Fruit fly (Drosophila melanogaster) whole organism, wandering third instar larva: ENCODE results near the gene CG8851.

ENCODE experiments used
- Abd-B ChIP-seq: fragments of >200 bp; optimal IDR thresholded peaks from 2 replicates; lab custom pipeline; 2017; ENCODE audit warnings: missing biosample characterization, missing genetic modification characterization
- CG9705 ChIP-seq: fragments of 200-800 bp; sonication (Bioruptor generic); optimal IDR thresholded peaks from 2 replicates; lab custom pipeline; 2018; ENCODE audit warnings: missing biosample characterization, mild to moderate bottlenecking, missing genetic modification characterization
- CrebA ChIP-seq: fragments of 200-800 bp; sonication (Bioruptor generic); optimal IDR thresholded peaks from 2 replicates; lab custom pipeline; 2016; ENCODE audit warnings: missing biosample characterization, mild to moderate bottlenecking, missing genetic modification characterization, borderline replicate concordance
- GATAd ChIP-seq: sonication (Bioruptor generic); optimal IDR thresholded peaks from 2 replicates; lab custom pipeline; 2016; ENCODE audit warnings: missing biosample characterization, missing genetic modification characterization
- HLH106 ChIP-seq: fragments of 200-800 bp; optimal IDR thresholded peaks from 3 replicates; lab custom pipeline; 2019; ENCODE audit warnings: missing biosample characterization, mild to moderate bottlenecking, missing genetic modification characterization, moderate library complexity
- Hnf4 ChIP-seq: fragments of 200-800 bp; sonication (Bioruptor generic); optimal IDR thresholded peaks from 2 replicates; lab custom pipeline; 2016; ENCODE audit warnings: missing biosample characterization, mild to moderate bottlenecking, missing genetic modification characterization
- Hr78 ChIP-seq: fragments of >200 bp; optimal IDR thresholded peaks from 2 replicates; lab custom pipeline; 2017; ENCODE audit warnings: missing biosample characterization, missing genetic modification characterization
- Hr83 ChIP-seq: fragments of 200-300 bp; sonication (Bioruptor generic); optimal IDR thresholded peaks from 2 replicates; lab custom pipeline; 2016; ENCODE audit warnings: missing biosample characterization, mild to moderate bottlenecking, missing genetic modification characterization, moderate library complexity; ENCODE audit not compliant: poor library complexity, severe bottlenecking
- Jra ChIP-seq: sonication (Bioruptor generic); optimal IDR thresholded peaks from 2 replicates; lab custom pipeline; 2016; ENCODE audit warnings: missing biosample characterization, missing genetic modification characterization
- Mio ChIP-seq: sonication (Bioruptor generic); optimal IDR thresholded peaks from 2 replicates; lab custom pipeline; 2016; ENCODE audit warnings: missing biosample characterization, missing genetic modification characterization
- OdsH ChIP-seq: fragments of 200-800 bp; sonication (Bioruptor generic); optimal IDR thresholded peaks from 2 replicates; lab custom pipeline; 2016; ENCODE audit warnings: missing biosample characterization, mild to moderate bottlenecking, missing genetic modification characterization
- Rel ChIP-seq, 2 experiments: fragments of 200-800 bp; sonication (Bioruptor generic) in 1 of 2; optimal IDR thresholded peaks; 2 replicates in 1 of 2; 3 replicates in 1 of 2; lab custom pipeline; 2016 to 2019; ENCODE audit warnings: mild to moderate bottlenecking in 2 of 2, missing biosample characterization in 2 of 2, missing genetic modification characterization in 2 of 2, moderate library complexity in 1 of 2
- Sp1 ChIP-seq: fragments of 200-800 bp; sonication (Bioruptor generic); optimal IDR thresholded peaks from 3 replicates; lab custom pipeline; 2019; ENCODE audit warnings: missing biosample characterization, mild to moderate bottlenecking, missing genetic modification characterization, moderate library complexity
- Vsx2 ChIP-seq: fragments of 200-300, 225-300 bp; sonication (Bioruptor generic); optimal IDR thresholded peaks from 2 replicates; lab custom pipeline; 2018; ENCODE audit warnings: missing biosample characterization, missing genetic modification characterization; ENCODE audit not compliant: partially characterized antibody
- br ChIP-seq: fragments of 200-800 bp; sonication (Bioruptor generic); optimal IDR thresholded peaks from 2 replicates; lab custom pipeline; 2016; ENCODE audit warnings: missing biosample characterization, missing genetic modification characterization
- brk ChIP-seq: fragments of 200-800 bp; sonication (Bioruptor generic); optimal IDR thresholded peaks from 2 replicates; lab custom pipeline; 2016; ENCODE audit warnings: missing biosample characterization, mild to moderate bottlenecking, missing genetic modification characterization
- dmrt93B ChIP-seq: fragments of 200-800 bp; sonication (Bioruptor generic); optimal IDR thresholded peaks from 2 replicates; lab custom pipeline; 2018; ENCODE audit warnings: missing biosample characterization, mild to moderate bottlenecking, missing genetic modification characterization
- dsf ChIP-seq: sonication (Bioruptor generic); optimal IDR thresholded peaks from 2 replicates; lab custom pipeline; 2016; ENCODE audit warnings: missing biosample characterization, missing genetic modification characterization, borderline replicate concordance
- ey ChIP-seq: fragments of 200-800 bp; sonication (Bioruptor generic); optimal IDR thresholded peaks from 2 replicates; lab custom pipeline; 2016; ENCODE audit warnings: missing biosample characterization, missing genetic modification characterization
- foxo ChIP-seq, 2 experiments: fragments of 200-800 bp; sonication (Bioruptor generic); optimal IDR thresholded peaks; 2 replicates in 1 of 2; 3 replicates in 1 of 2; lab custom pipeline; 2016 to 2017; ENCODE audit warnings: missing biosample characterization in 2 of 2, missing genetic modification characterization in 2 of 2
- fru ChIP-seq: fragments of 200-800 bp; sonication (Bioruptor generic); optimal IDR thresholded peaks from 3 replicates; lab custom pipeline; 2016; ENCODE audit warnings: missing biosample characterization, mild to moderate bottlenecking, missing genetic modification characterization
- h ChIP-seq: fragments of 200-800 bp; sonication (Bioruptor generic); optimal IDR thresholded peaks from 3 replicates; lab custom pipeline; 2016; ENCODE audit warnings: missing biosample characterization, mild to moderate bottlenecking, missing genetic modification characterization
- jim ChIP-seq: fragments of 175-275, 200-325 bp; sonication (Bioruptor generic); optimal IDR thresholded peaks from 2 replicates; lab custom pipeline; 2016; ENCODE audit warnings: missing biosample characterization, mild to moderate bottlenecking, missing genetic modification characterization
- lola ChIP-seq: fragments of >200 bp; optimal IDR thresholded peaks from 2 replicates; lab custom pipeline; 2017; ENCODE audit warnings: missing biosample characterization, missing genetic modification characterization
- pan ChIP-seq: fragments of >200 bp; optimal IDR thresholded peaks from 2 replicates; lab custom pipeline; 2017
- psq ChIP-seq: fragments of 200-800 bp; sonication (Bioruptor generic); optimal IDR thresholded peaks from 3 replicates; lab custom pipeline; 2017; ENCODE audit warnings: missing biosample characterization, mild to moderate bottlenecking, missing genetic modification characterization, moderate library complexity
- rgr ChIP-seq: fragments of 200-800 bp; sonication (Bioruptor generic); optimal IDR thresholded peaks from 3 replicates; lab custom pipeline; 2016; ENCODE audit warnings: missing biosample characterization, mild to moderate bottlenecking, missing genetic modification characterization
- sage ChIP-seq: fragments of 200-800 bp; sonication (Bioruptor generic); optimal IDR thresholded peaks from 2 replicates; lab custom pipeline; 2016; ENCODE audit warnings: missing biosample characterization, mild to moderate bottlenecking, missing genetic modification characterization
- sv ChIP-seq: fragments of 200-800 bp; sonication (Bioruptor generic); optimal IDR thresholded peaks from 3 replicates; lab custom pipeline; 2016; ENCODE audit warnings: missing biosample characterization, missing genetic modification characterization
- woc ChIP-seq: sonication (Bioruptor generic); optimal IDR thresholded peaks from 2 replicates; lab custom pipeline; 2016; ENCODE audit warnings: missing biosample characterization, mild to moderate bottlenecking, missing genetic modification characterization

The CG8851 gene

dm6 chr2L:3566532-3566931 lies 47.1 kb downstream of the CG8851 start (continued):
- TF ChIP-seq sv (GFP tag; lab: Kevin White, UChicago) = no peak
- TF ChIP-seq, all 38 proteins: peak for 13

dm6 chr2L:3567394-3567793 lies 47.9 kb downstream of the CG8851 start:
- TF ChIP-seq woc (GFP tag; lab: Kevin White, UChicago) = peak; percentile 41
- TF ChIP-seq HLH106 (tag; lab: Kevin White, UChicago) = peak; percentile 1
- TF ChIP-seq foxo (GFP tag; optimal IDR thresholded peaks at IDR 0.05; lab: Kevin White, UChicago) = peak in 1 of 2 experiments; percentile 18
- TF ChIP-seq br (GFP tag; lab: Kevin White, UChicago) = no peak
- TF ChIP-seq rgr (GFP tag; lab: Kevin White, UChicago) = no peak
- peak; percentile 18 for TF ChIP-seq OdsH (GFP tag; lab: Kevin White, UChicago)
- TF ChIP-seq h (GFP tag; lab: Kevin White, UChicago) = peak; percentile 52
- TF ChIP-seq ey (GFP tag; lab: Kevin White, UChicago) = peak; percentile 24
- peak; percentile 38 for TF ChIP-seq fru
- TF ChIP-seq dmrt93B = no peak
- no peak for TF ChIP-seq psq (GFP tag; lab: Kevin White, UChicago)
- TF ChIP-seq Hr78 (GFP tag; lab: Kevin White, UChicago) = no peak

dm6 chr2L:3569892-3570291 lies 50.4 kb downstream of the CG8851 start:
- TF ChIP-seq sage (no peak), psq (GFP tag; lab: Kevin White, UChicago) (peak; percentile 6), Mio (no peak), foxo (GFP tag; optimal IDR thresholded peaks at IDR 0.05; lab: Kevin White, UChicago) (peak in 1 of 2 experiments; percentile 10), GATAd (no peak), brk (no peak), Sp1 (GFP tag; lab: Kevin White, UChicago) (no peak), h (GFP tag; lab: Kevin White, UChicago) (peak; percentile 15), rgr (GFP tag; lab: Kevin White, UChicago) (no peak), Hnf4 (GFP tag; lab: Kevin White, UChicago) (no peak), jim (GFP tag; lab: Kevin White, UChicago) (no peak), fru (peak; percentile 38), HLH106 (tag; lab: Kevin White, UChicago) (peak; percentile 33), Rel (GFP tag; optimal IDR thresholded peaks at IDR 0.05; lab: Kevin White, UChicago) (no peak), Rel (tag; optimal IDR thresholded peaks at IDR 0.05; lab: Kevin White, UChicago) (no peak), ey (GFP tag; lab: Kevin White, UChicago) (no peak), Abd-B (GFP tag; lab: Kevin White, UChicago) (no peak), br (GFP tag; lab: Kevin White, UChicago) (no peak), Jra (GFP tag; lab: Kevin White, UChicago) (no peak), dsf (GFP tag; lab: Kevin White, UChicago) (no peak), dmrt93B (no peak), CG9705 (GFP tag; lab: Kevin White, UChicago) (no peak), lola (no peak), Hr78 (GFP tag; lab: Kevin White, UChicago) (no peak), Hr83 (no peak), OdsH (GFP tag; lab: Kevin White, UChicago) (no peak), CrebA (GFP tag; lab: Kevin White, UChicago) (no peak), Vsx2 (GFP tag; lab: Kevin White, UChicago) (no peak)
- TF ChIP-seq, all 38 proteins: peak for 5

DNA sequence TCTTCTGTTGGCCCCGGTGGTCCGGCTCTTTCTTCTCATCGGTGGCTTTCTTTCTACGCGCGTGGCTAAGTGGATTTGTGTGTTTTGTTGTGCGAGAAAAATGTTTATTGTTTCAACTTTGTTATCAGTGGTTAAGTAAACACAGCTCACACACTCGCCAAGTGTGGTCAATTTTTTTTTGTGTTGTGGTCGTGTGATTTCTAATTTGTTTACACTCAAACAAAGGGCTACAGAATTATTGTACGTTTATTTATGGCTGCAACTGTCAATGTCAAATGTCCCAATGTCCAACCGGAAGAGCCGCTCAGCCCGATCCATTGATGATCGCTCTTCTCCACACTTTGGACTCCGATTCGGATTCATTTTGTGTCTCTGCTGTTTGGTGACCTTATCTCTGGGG lies 51.1 kb downstream of the CG8851 start:
- TF ChIP-seq pan (no peak), rgr (GFP tag; lab: Kevin White, UChicago) (no peak), CrebA (GFP tag; lab: Kevin White, UChicago) (no peak), lola (no peak), jim (GFP tag; lab: Kevin White, UChicago) (no peak)

DNA sequence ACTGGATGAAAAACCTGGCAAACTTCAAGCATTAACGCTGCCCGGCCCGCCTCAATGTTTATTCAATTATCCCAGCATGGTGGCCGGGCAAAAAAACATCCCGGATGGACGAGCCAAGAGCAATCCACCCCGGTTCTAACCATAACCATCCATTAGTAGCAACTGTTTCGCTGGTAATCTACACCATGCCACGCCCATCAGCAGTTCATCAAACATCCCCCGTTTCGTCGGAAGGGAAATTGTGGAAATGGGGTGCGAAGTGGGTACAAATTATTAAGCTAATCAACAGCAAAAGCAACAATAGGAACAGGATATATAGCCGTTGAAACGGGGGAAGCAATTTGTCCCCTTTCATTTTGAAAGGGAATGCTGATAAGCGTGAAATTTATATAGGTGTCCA lies 52.0 kb downstream of the CG8851 start:
- TF ChIP-seq Vsx2 (GFP tag; lab: Kevin White, UChicago) (peak; percentile 52), dmrt93B (no peak)
- TF ChIP-seq, all 38 proteins: peak for 1
